Worm (Caenorhabditis elegans) whole organism, late embryonic: Measurements from ENCODE around the gene lfi-1.

Source experiments
- K09A11.1 ChIP-seq: sonication (generic microtip); optimal IDR thresholded peaks from 2 replicates; lab custom pipeline; 2017; ENCODE audit warnings: antibody characterized with exemption, mild to moderate bottlenecking, missing genetic modification characterization, missing compliant biosample characterization; ENCODE audit not compliant: insufficient read depth
- T23F11.4 ChIP-seq: fragments of 200-800 bp; sonication (Bioruptor generic); optimal IDR thresholded peaks from 2 replicates; lab custom pipeline; 2018; ENCODE audit warnings: mild to moderate bottlenecking, missing genetic modification characterization, missing compliant biosample characterization
- ceh-14 ChIP-seq: sonication (generic microtip); optimal IDR thresholded peaks from 2 replicates; lab custom pipeline; 2016; ENCODE audit warnings: missing genotype, missing genetic modification characterization, missing compliant biosample characterization
- ceh-22 ChIP-seq: sonication (generic microtip); optimal IDR thresholded peaks from 2 replicates; lab custom pipeline; 2017; ENCODE audit warnings: missing biosample characterization, missing genetic modification characterization
- ceh-24 ChIP-seq: sonication (generic microtip); optimal IDR thresholded peaks from 2 replicates; lab custom pipeline; 2016; ENCODE audit warnings: mild to moderate bottlenecking, missing genetic modification characterization, missing compliant biosample characterization
- ceh-6 ChIP-seq: fragments of 200-800 bp; sonication (Bioruptor generic); optimal IDR thresholded peaks from 2 replicates; lab custom pipeline; 2018; ENCODE audit warnings: mild to moderate bottlenecking, missing genetic modification characterization, missing compliant biosample characterization
- ceh-9 ChIP-seq: sonication (generic microtip); optimal IDR thresholded peaks from 2 replicates; lab custom pipeline; 2016; ENCODE audit warnings: mild to moderate bottlenecking, missing genetic modification characterization, inconsistent platforms, missing compliant biosample characterization
- dmd-4 ChIP-seq: sonication (generic microtip); optimal IDR thresholded peaks from 2 replicates; lab custom pipeline; 2016; ENCODE audit warnings: borderline replicate concordance, missing genetic modification characterization, missing compliant biosample characterization
- elt-4 ChIP-seq: sonication (generic microtip); optimal IDR thresholded peaks from 2 replicates; lab custom pipeline; 2016; ENCODE audit warnings: missing genetic modification characterization, missing compliant biosample characterization
- eyg-1 ChIP-seq: sonication (generic microtip); optimal IDR thresholded peaks from 2 replicates; lab custom pipeline; 2016; ENCODE audit warnings: missing genotype, missing genetic modification characterization, missing compliant biosample characterization
- fax-1 ChIP-seq: sonication (generic microtip); optimal IDR thresholded peaks from 2 replicates; lab custom pipeline; 2016; ENCODE audit warnings: missing genotype, missing genetic modification characterization, missing compliant biosample characterization
- fkh-6 ChIP-seq: sonication (generic microtip); optimal IDR thresholded peaks from 2 replicates; lab custom pipeline; 2016; ENCODE audit warnings: missing genetic modification characterization, missing compliant biosample characterization
- hlh-15 ChIP-seq: sonication (generic microtip); optimal IDR thresholded peaks from 2 replicates; lab custom pipeline; 2016; ENCODE audit warnings: missing genetic modification characterization, missing compliant biosample characterization
- hlh-30 ChIP-seq: sonication (generic microtip); optimal IDR thresholded peaks from 2 replicates; lab custom pipeline; 2017; ENCODE audit warnings: antibody characterized with exemption, missing genetic modification characterization, missing compliant biosample characterization; ENCODE audit not compliant: insufficient read depth
- hlh-8 ChIP-seq: sonication (generic microtip); optimal IDR thresholded peaks from 2 replicates; lab custom pipeline; 2016; ENCODE audit warnings: missing genotype, missing genetic modification characterization, missing compliant biosample characterization
- lin-11 ChIP-seq: fragments of 200-800 bp; sonication (Bioruptor generic); optimal IDR thresholded peaks from 2 replicates; lab custom pipeline; 2018; ENCODE audit warnings: mild to moderate bottlenecking, missing genetic modification characterization, missing compliant biosample characterization
- mec-3 ChIP-seq: sonication (generic microtip); optimal IDR thresholded peaks from 2 replicates; lab custom pipeline; 2016; ENCODE audit warnings: borderline replicate concordance, missing genetic modification characterization, missing compliant biosample characterization
- npax-4 ChIP-seq: sonication (generic microtip); optimal IDR thresholded peaks from 2 replicates; lab custom pipeline; 2016; ENCODE audit warnings: missing genetic modification characterization, missing compliant biosample characterization
- pax-1 ChIP-seq: fragments of 150-350 bp; optimal IDR thresholded peaks from 2 replicates; lab custom pipeline; 2014; ENCODE audit warnings: missing biosample characterization, missing genetic modification characterization
- pha-2 ChIP-seq: sonication (generic microtip); optimal IDR thresholded peaks from 2 replicates; lab custom pipeline; 2017; ENCODE audit warnings: mild to moderate bottlenecking, missing genetic modification characterization, missing compliant biosample characterization
- pros-1 ChIP-seq: fragments of 150-350 bp; optimal IDR thresholded peaks from 2 replicates; lab custom pipeline; 2014; ENCODE audit warnings: missing biosample characterization, missing genetic modification reagents, missing genetic modification characterization
- ref-2 ChIP-seq: sonication (generic microtip); optimal IDR thresholded peaks from 2 replicates; lab custom pipeline; 2016; ENCODE audit warnings: missing genetic modification characterization, missing compliant biosample characterization
- syd-9 ChIP-seq: sonication (generic microtip); optimal IDR thresholded peaks from 2 replicates; lab custom pipeline; 2016; ENCODE audit warnings: mild to moderate bottlenecking, missing genetic modification characterization, moderate library complexity, missing compliant biosample characterization
- tbx-2 ChIP-seq: sonication (generic microtip); optimal IDR thresholded peaks from 2 replicates; lab custom pipeline; 2016; ENCODE audit warnings: missing genetic modification characterization, missing compliant biosample characterization
- ttx-3 ChIP-seq: sonication (generic microtip); optimal IDR thresholded peaks from 2 replicates; lab custom pipeline; 2016; ENCODE audit warnings: missing genetic modification reagents, missing genetic modification characterization, missing compliant biosample characterization
- unc-3 ChIP-seq, 2 experiments: fragments of 200-800 bp in 1 of 2; sonication (Bioruptor generic) in 1 of 2; sonication (generic microtip) in 1 of 2; conservative IDR thresholded peaks in 1 of 2; optimal IDR thresholded peaks in 1 of 2; 2 replicates each; pipeline versions ENCODE4 v1.3.6 to Lab custom; 2016 to 2022; ENCODE audit warnings: missing compliant biosample characterization in 2 of 2, missing genetic modification characterization in 2 of 2, missing genetic modification reagents in 1 of 2
- unc-42 ChIP-seq: sonication (generic microtip); optimal IDR thresholded peaks from 2 replicates; lab custom pipeline; 2016; ENCODE audit warnings: missing genotype, missing genetic modification characterization, missing compliant biosample characterization
- unc-55 ChIP-seq: sonication (generic microtip); optimal IDR thresholded peaks from 2 replicates; lab custom pipeline; 2017; ENCODE audit warnings: missing biosample characterization, missing genetic modification reagents, missing genetic modification characterization
- ztf-16 ChIP-seq: sonication (generic microtip); optimal IDR thresholded peaks from 2 replicates; lab custom pipeline; 2017; ENCODE audit warnings: missing genetic modification characterization, missing compliant biosample characterization

lfi-1 gene

ce11 chrX:5027923-5028592 is 51.4 kb downstream of the lfi-1 start:
- TF ChIP-seq unc-42 (tag; lab: Kevin White, UChicago) (peak; percentile 36), fax-1 (tag; lab: Kevin White, UChicago) (no peak), npax-4 (tag; lab: Kevin White, UChicago) (no peak)
- TF ChIP-seq, all 69 proteins: peak for 1

ce11 chrX:5028593-5028955 is 51.9 kb downstream of the lfi-1 start:
- TF ChIP-seq syd-9 = no peak
- TF ChIP-seq ztf-16 (tag; lab: Kevin White, UChicago) = no peak

ce11 chrX:5031742-5032141 is 55.1 kb downstream of the lfi-1 start:
- TF ChIP-seq unc-42 (tag; lab: Kevin White, UChicago) = peak; percentile 98
- no peak for TF ChIP-seq ceh-6 (GFP tag; lab: Kevin White, UChicago)
- no peak for TF ChIP-seq ceh-22

ce11 chrX:5033868-5034267 is 57.2 kb downstream of the lfi-1 start, which contains the start of gene ZC449.4:
ZC449.4 (minus strand) TSS chrX:5033968.
- TF ChIP-seq hlh-30 (tag; lab: Kevin White, UChicago) (no peak), elt-4 (tag; lab: Kevin White, UChicago) (no peak), hlh-8 (tag; lab: Kevin White, UChicago) (no peak), ceh-24 (no peak), pha-2 (tag; lab: Kevin White, UChicago) (no peak), K09A11.1 (tag; lab: Kevin White, UChicago) (no peak), lin-11 (tag; lab: Kevin White, UChicago) (no peak), unc-55 (GFP tag; lab: Kevin White, UChicago) (no peak)

ce11 chrX:5037673-5038072 is 61.0 kb downstream of the lfi-1 start, which contains the start of gene ZC449.5:
ZC449.5 (minus strand) TSS chrX:5037773.
- TF ChIP-seq ceh-24 (no peak), dmd-4 (tag; lab: Kevin White, UChicago) (no peak), pros-1 (tag; lab: Kevin White, UChicago) (no peak), mec-3 (no peak), ttx-3 (tag; lab: Kevin White, UChicago) (no peak), fkh-6 (tag; lab: Kevin White, UChicago) (no peak), ztf-16 (tag; lab: Kevin White, UChicago) (no peak), ceh-14 (tag; lab: Kevin White, UChicago) (no peak), tbx-2 (tag; lab: Kevin White, UChicago) (no peak), hlh-8 (tag; lab: Kevin White, UChicago) (no peak)

- peak; percentile 81 for TF ChIP-seq unc-55 (GFP tag; lab: Kevin White, UChicago)
- TF ChIP-seq pha-2 (tag; lab: Kevin White, UChicago) = no peak
- no peak for TF ChIP-seq ceh-9 (tag; lab: Kevin White, UChicago)
- TF ChIP-seq pax-1 (tag; lab: Kevin White, UChicago) = no peak
- no peak for TF ChIP-seq ref-2 (tag; lab: Kevin White, UChicago)
- TF ChIP-seq T23F11.4 = no peak
- no peak for TF ChIP-seq unc-3 (GFP tag; conservative IDR thresholded peaks at IDR 0.05; lab: Robert Waterston, UW)
- no peak for TF ChIP-seq unc-3 (tag; optimal IDR thresholded peaks at IDR 0.05; lab: Kevin White, UChicago)
- no peak for TF ChIP-seq K09A11.1 (tag; lab: Kevin White, UChicago)
- no peak for TF ChIP-seq ceh-6 (GFP tag; lab: Kevin White, UChicago)
Measured at ce11 chrX:5038812-5039211, 62.2 kb downstream of the lfi-1 start.

- TF ChIP-seq tbx-2 (tag; lab: Kevin White, UChicago) = no peak
- TF ChIP-seq hlh-15 (tag; lab: Kevin White, UChicago) = no peak
- no peak for TF ChIP-seq mec-3
- no peak for TF ChIP-seq pros-1 (tag; lab: Kevin White, UChicago)
- no peak for TF ChIP-seq eyg-1
- TF ChIP-seq, all 69 proteins: peak for 0
Measured at ce11 chrX:5040038-5040437, 63.4 kb downstream of the lfi-1 start.
